Worm (Caenorhabditis elegans) whole organism, late embryonic: Measurements from ENCODE around the gene ZK1248.17.
A peak's percentile ranks its signal among the peaks of the same experiment; 100 is the strongest.

Source experiments
- C08G9.2 ChIP-seq: sonication (generic microtip); optimal IDR thresholded peaks from 2 replicates; lab custom pipeline; 2016; ENCODE audit warnings: mild to moderate bottlenecking, missing genetic modification characterization, moderate library complexity, missing compliant biosample characterization
- F13H6.1 ChIP-seq: sonication (generic microtip); optimal IDR thresholded peaks from 2 replicates; lab custom pipeline; 2016; ENCODE audit warnings: missing genetic modification characterization, missing compliant biosample characterization
- K02D7.2 ChIP-seq: sonication (generic microtip); optimal IDR thresholded peaks from 2 replicates; lab custom pipeline; 2017; ENCODE audit warnings: mild to moderate bottlenecking, missing genetic modification characterization, missing compliant biosample characterization
- T23F11.4 ChIP-seq: fragments of 200-800 bp; sonication (Bioruptor generic); optimal IDR thresholded peaks from 2 replicates; lab custom pipeline; 2018; ENCODE audit warnings: mild to moderate bottlenecking, missing genetic modification characterization, missing compliant biosample characterization
- ahr-1 ChIP-seq: sonication (generic microtip); optimal IDR thresholded peaks from 2 replicates; lab custom pipeline; 2016; ENCODE audit warnings: missing genetic modification characterization, missing compliant biosample characterization
- ama-1 ChIP-seq: fragments of 150-350 bp; optimal IDR thresholded peaks from 2 replicates; lab custom pipeline; 2014
- ceh-14 ChIP-seq: sonication (generic microtip); optimal IDR thresholded peaks from 2 replicates; lab custom pipeline; 2016; ENCODE audit warnings: missing genotype, missing genetic modification characterization, missing compliant biosample characterization
- ceh-18 ChIP-seq: sonication (generic microtip); optimal IDR thresholded peaks from 2 replicates; lab custom pipeline; 2016; ENCODE audit warnings: missing genetic modification characterization, missing compliant biosample characterization
- ceh-24 ChIP-seq: sonication (generic microtip); optimal IDR thresholded peaks from 2 replicates; lab custom pipeline; 2016; ENCODE audit warnings: mild to moderate bottlenecking, missing genetic modification characterization, missing compliant biosample characterization
- ceh-30 ChIP-seq: fragments of 150-350 bp; optimal IDR thresholded peaks from 2 replicates; lab custom pipeline; 2014; ENCODE audit warnings: missing biosample characterization, missing genetic modification characterization
- ceh-31 ChIP-seq: sonication (generic microtip); optimal IDR thresholded peaks from 2 replicates; lab custom pipeline; 2016; ENCODE audit warnings: missing genetic modification characterization, missing compliant biosample characterization
- ceh-45 ChIP-seq: fragments of 200-800 bp; sonication (Bioruptor generic); IDR thresholded peaks from 2 replicates; pipeline ENCODE4 v1.3.6; 2022; ENCODE audit warnings: missing genetic modification reagents, missing genetic modification characterization, missing compliant biosample characterization
- ceh-48 ChIP-seq: sonication (generic microtip); optimal IDR thresholded peaks from 2 replicates; lab custom pipeline; 2016; ENCODE audit warnings: missing genetic modification characterization, inconsistent platforms, missing compliant biosample characterization
- ceh-6 ChIP-seq: fragments of 200-800 bp; sonication (Bioruptor generic); optimal IDR thresholded peaks from 2 replicates; lab custom pipeline; 2018; ENCODE audit warnings: mild to moderate bottlenecking, missing genetic modification characterization, missing compliant biosample characterization
- che-1 ChIP-seq: sonication (generic microtip); optimal IDR thresholded peaks from 2 replicates; lab custom pipeline; 2016; ENCODE audit warnings: mild to moderate bottlenecking, missing genetic modification characterization, missing compliant biosample characterization
- dmd-4 ChIP-seq: sonication (generic microtip); optimal IDR thresholded peaks from 2 replicates; lab custom pipeline; 2016; ENCODE audit warnings: borderline replicate concordance, missing genetic modification characterization, missing compliant biosample characterization
- dve-1 ChIP-seq: sonication (generic microtip); optimal IDR thresholded peaks from 2 replicates; lab custom pipeline; 2017; ENCODE audit warnings: antibody characterized with exemption, mild to moderate bottlenecking, missing genetic modification characterization, missing compliant biosample characterization
- elt-4 ChIP-seq: sonication (generic microtip); optimal IDR thresholded peaks from 2 replicates; lab custom pipeline; 2016; ENCODE audit warnings: missing genetic modification characterization, missing compliant biosample characterization
- ets-4 ChIP-seq: sonication (generic microtip); optimal IDR thresholded peaks from 2 replicates; lab custom pipeline; 2016; ENCODE audit warnings: missing genetic modification characterization, missing compliant biosample characterization
- fax-1 ChIP-seq: sonication (generic microtip); optimal IDR thresholded peaks from 2 replicates; lab custom pipeline; 2016; ENCODE audit warnings: missing genotype, missing genetic modification characterization, missing compliant biosample characterization
- gmeb-2 ChIP-seq: sonication (generic microtip); optimal IDR thresholded peaks from 2 replicates; lab custom pipeline; 2016; ENCODE audit warnings: missing genetic modification characterization, inconsistent platforms, missing compliant biosample characterization
- hlh-13 ChIP-seq: fragments of 200-800 bp; sonication (Bioruptor generic); optimal IDR thresholded peaks from 2 replicates; lab custom pipeline; 2018; ENCODE audit warnings: mild to moderate bottlenecking, missing genetic modification characterization, missing compliant biosample characterization
- hlh-15 ChIP-seq: sonication (generic microtip); optimal IDR thresholded peaks from 2 replicates; lab custom pipeline; 2016; ENCODE audit warnings: missing genetic modification characterization, missing compliant biosample characterization
- hlh-6 ChIP-seq: sonication (generic microtip); optimal IDR thresholded peaks from 2 replicates; lab custom pipeline; 2016; ENCODE audit warnings: missing genotype, missing genetic modification characterization, missing compliant biosample characterization
- lim-6 ChIP-seq: sonication (generic microtip); optimal IDR thresholded peaks from 2 replicates; lab custom pipeline; 2016; ENCODE audit warnings: missing genetic modification characterization, missing compliant biosample characterization
- mec-3 ChIP-seq: sonication (generic microtip); optimal IDR thresholded peaks from 2 replicates; lab custom pipeline; 2016; ENCODE audit warnings: borderline replicate concordance, missing genetic modification characterization, missing compliant biosample characterization
- nfya-1 ChIP-seq: sonication (generic microtip); optimal IDR thresholded peaks from 2 replicates; lab custom pipeline; 2017; ENCODE audit warnings: missing genetic modification characterization, mild to moderate bottlenecking, missing compliant biosample characterization, antibody characterized with exemption, moderate library complexity
- odd-2 ChIP-seq: sonication (generic microtip); optimal IDR thresholded peaks from 2 replicates; lab custom pipeline; 2017; ENCODE audit warnings: antibody characterized with exemption, mild to moderate bottlenecking, missing genetic modification characterization, missing compliant biosample characterization
- pat-9 ChIP-seq: fragments of 200-800 bp; sonication (Bioruptor generic); optimal IDR thresholded peaks from 2 replicates; lab custom pipeline; 2018; ENCODE audit warnings: mild to moderate bottlenecking, missing genetic modification characterization, moderate library complexity, missing compliant biosample characterization
- pax-1 ChIP-seq: fragments of 150-350 bp; optimal IDR thresholded peaks from 2 replicates; lab custom pipeline; 2014; ENCODE audit warnings: missing biosample characterization, missing genetic modification characterization
- pha-2 ChIP-seq: sonication (generic microtip); optimal IDR thresholded peaks from 2 replicates; lab custom pipeline; 2017; ENCODE audit warnings: mild to moderate bottlenecking, missing genetic modification characterization, missing compliant biosample characterization
- pqm-1 ChIP-seq: sonication (generic microtip); optimal IDR thresholded peaks from 2 replicates; lab custom pipeline; 2016; ENCODE audit warnings: missing genetic modification characterization, missing compliant biosample characterization
- pros-1 ChIP-seq: fragments of 150-350 bp; optimal IDR thresholded peaks from 2 replicates; lab custom pipeline; 2014; ENCODE audit warnings: missing biosample characterization, missing genetic modification reagents, missing genetic modification characterization
- ref-2 ChIP-seq: sonication (generic microtip); optimal IDR thresholded peaks from 2 replicates; lab custom pipeline; 2016; ENCODE audit warnings: missing genetic modification characterization, missing compliant biosample characterization
- rnt-1 ChIP-seq: sonication (generic microtip); optimal IDR thresholded peaks from 2 replicates; lab custom pipeline; 2016; ENCODE audit warnings: missing genetic modification characterization, missing compliant biosample characterization
- sdc-2 ChIP-seq: sonication (generic microtip); optimal IDR thresholded peaks from 2 replicates; lab custom pipeline; 2016; ENCODE audit warnings: missing genotype, missing genetic modification characterization, missing compliant biosample characterization
- sox-2 ChIP-seq: fragments of 200-800 bp; sonication (Bioruptor generic); IDR thresholded peaks from 2 replicates; pipeline ENCODE4 v1.3.6; 2022; ENCODE audit warnings: missing genetic modification reagents, missing genetic modification characterization, missing compliant biosample characterization
- sox-4 ChIP-seq: sonication (generic microtip); optimal IDR thresholded peaks from 2 replicates; lab custom pipeline; 2017; ENCODE audit warnings: mild to moderate bottlenecking, missing genetic modification characterization, inconsistent platforms, missing compliant biosample characterization
- tbx-2 ChIP-seq: sonication (generic microtip); optimal IDR thresholded peaks from 2 replicates; lab custom pipeline; 2016; ENCODE audit warnings: missing genetic modification characterization, missing compliant biosample characterization
- ttx-3 ChIP-seq: sonication (generic microtip); optimal IDR thresholded peaks from 2 replicates; lab custom pipeline; 2016; ENCODE audit warnings: missing genetic modification reagents, missing genetic modification characterization, missing compliant biosample characterization
- ztf-16 ChIP-seq: sonication (generic microtip); optimal IDR thresholded peaks from 2 replicates; lab custom pipeline; 2017; ENCODE audit warnings: missing genetic modification characterization, missing compliant biosample characterization

Gene ZK1248.17

ce11 chrII:5873564-5874070 is 28.3 kb upstream of the ZK1248.17 start, which contains the start of gene tex-2 (continued):
- TF ChIP-seq tbx-2 (tag; lab: Kevin White, UChicago) (peak; percentile 47), gmeb-2 (no peak), ceh-45 (GFP tag; lab: Robert Waterston, UW) (no peak), mec-3 (tag; lab: Kevin White, UChicago) (no peak), ceh-30 (tag; lab: Kevin White, UChicago) (no peak), pax-1 (tag; lab: Kevin White, UChicago) (no peak), sox-4 (tag; lab: Kevin White, UChicago) (no peak), ets-4 (tag; lab: Kevin White, UChicago) (no peak), T23F11.4 (GFP tag; lab: Kevin White, UChicago) (no peak), ttx-3 (no peak), ceh-31 (peak; percentile 60), ama-1 (lab: Kevin White, UChicago) (no peak), hlh-6 (tag; lab: Kevin White, UChicago) (no peak), lim-6 (tag; lab: Kevin White, UChicago) (no peak), hlh-13 (GFP tag; lab: Kevin White, UChicago) (no peak), ceh-6 (GFP tag; lab: Kevin White, UChicago) (no peak), fax-1 (tag; lab: Kevin White, UChicago) (no peak), F13H6.1 (tag; lab: Kevin White, UChicago) (no peak), sox-2 (GFP tag; lab: Robert Waterston, UW) (no peak), ceh-18 (tag; lab: Kevin White, UChicago) (no peak), che-1 (tag; lab: Kevin White, UChicago) (no peak), pat-9 (tag; lab: Kevin White, UChicago) (no peak), sdc-2 (no peak), ceh-24 (tag; lab: Kevin White, UChicago) (no peak), nfya-1 (no peak), pqm-1 (tag; lab: Kevin White, UChicago) (no peak), ref-2 (tag; lab: Kevin White, UChicago) (no peak), ceh-48 (tag; lab: Kevin White, UChicago) (no peak), dve-1 (no peak), pha-2 (tag; lab: Kevin White, UChicago) (no peak), hlh-15 (no peak), ceh-14 (tag; lab: Kevin White, UChicago) (no peak), pros-1 (tag; lab: Kevin White, UChicago) (no peak), elt-4 (tag; lab: Kevin White, UChicago) (no peak)

DNA sequence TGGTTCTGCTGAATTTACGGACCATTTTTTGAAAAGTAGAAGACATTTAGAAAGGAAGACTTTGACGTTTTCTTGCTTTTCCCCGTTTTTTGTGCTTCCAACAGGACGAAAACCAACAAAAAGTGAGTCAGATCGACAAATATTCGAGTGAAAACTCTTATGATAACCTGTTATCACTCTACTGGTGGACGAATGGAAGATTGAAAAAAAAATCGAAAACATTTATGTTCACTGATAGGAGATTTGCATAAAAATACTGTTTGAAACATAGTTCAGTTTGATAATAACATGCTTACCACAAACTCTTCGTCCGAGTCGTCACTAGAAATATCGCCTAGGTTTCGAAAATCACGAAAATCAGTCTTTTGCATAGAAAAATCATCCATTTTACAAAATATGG is 27.1 kb upstream of the ZK1248.17 start:
- no peak for TF ChIP-seq sox-4 (tag; lab: Kevin White, UChicago)
- TF ChIP-seq odd-2 (tag; lab: Kevin White, UChicago) = no peak
- TF ChIP-seq ahr-1 (tag; lab: Kevin White, UChicago) = no peak
- TF ChIP-seq ceh-6 (GFP tag; lab: Kevin White, UChicago) = no peak
- no peak for TF ChIP-seq sox-2 (GFP tag; lab: Robert Waterston, UW)
- no peak for TF ChIP-seq ref-2 (tag; lab: Kevin White, UChicago)
- TF ChIP-seq elt-4 (tag; lab: Kevin White, UChicago) = no peak
- TF ChIP-seq K02D7.2 = no peak
- no peak for TF ChIP-seq ama-1 (lab: Kevin White, UChicago)
- TF ChIP-seq dmd-4 (tag; lab: Kevin White, UChicago) = no peak
- no peak for TF ChIP-seq C08G9.2 (tag; lab: Kevin White, UChicago)
- TF ChIP-seq ttx-3 = no peak
- TF ChIP-seq ceh-45 (GFP tag; lab: Robert Waterston, UW) = no peak
- TF ChIP-seq rnt-1 (tag; lab: Kevin White, UChicago) = no peak
- no peak for TF ChIP-seq ztf-16 (tag; lab: Kevin White, UChicago)
- TF ChIP-seq, all 69 proteins: peak for 0
